Worm (Caenorhabditis elegans): ENCODE results near the gene ugt-11.

Gene ugt-11

DNA sequence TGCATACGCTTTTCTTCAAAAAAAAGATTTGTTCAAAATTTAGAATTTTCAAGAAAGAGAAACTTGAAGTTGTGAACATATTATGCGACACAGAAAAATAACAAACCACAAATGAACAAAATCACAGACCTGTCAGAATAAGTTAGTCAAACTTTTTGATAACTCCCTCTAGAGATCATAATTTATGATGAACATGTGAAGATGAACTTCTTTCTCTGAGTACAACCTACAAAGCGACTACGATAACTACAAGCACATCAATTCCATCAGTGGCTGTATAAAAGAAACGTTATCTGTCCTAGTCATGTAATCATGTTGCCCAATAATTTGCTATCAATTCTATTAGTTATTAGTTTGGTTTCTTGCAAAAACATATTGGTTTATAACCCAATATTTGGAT is 873 bp upstream of the ugt-11 start, which contains the start of gene ugt-9:
ugt-9 (plus strand) TSS at position 305 of the 400 bp plus-strand sequence.
- TF ChIP-seq B0310.2 (tag; optimal IDR thresholded peaks at IDR 0.05) (no peak), tbx-37 (GFP tag; conservative IDR thresholded peaks at IDR 0.05) (no peak), hmg-4 (GFP tag; optimal IDR thresholded peaks at IDR 0.05) (no peak), aly-1 (tag; optimal IDR thresholded peaks at IDR 0.05) (no peak), ceh-13 (GFP tag; optimal IDR thresholded peaks at IDR 0.05) (no peak), flt-1 (GFP tag; IDR thresholded peaks at IDR 0.05) (no peak), ets-7 (tag; optimal IDR thresholded peaks at IDR 0.05) (no peak), F13C5.2 (tag; optimal IDR thresholded peaks at IDR 0.05) (no peak), pes-1 (GFP tag; IDR thresholded peaks at IDR 0.05) (no peak), hnd-1 (tag; optimal IDR thresholded peaks at IDR 0.05) (no peak), tra-4 (tag; optimal IDR thresholded peaks at IDR 0.05) (no peak), ceh-36 (tag; optimal IDR thresholded peaks at IDR 0.05) (no peak), hmbx-1 (tag; optimal IDR thresholded peaks at IDR 0.05) (no peak), ama-1 (optimal IDR thresholded peaks at IDR 0.05) (no peak), scrt-1 (GFP tag; IDR thresholded peaks at IDR 0.05) (no peak), sea-1 (GFP tag; conservative IDR thresholded peaks at IDR 0.05) (no peak), tbx-11 (GFP tag; IDR thresholded peaks at IDR 0.05) (no peak)

DNA sequence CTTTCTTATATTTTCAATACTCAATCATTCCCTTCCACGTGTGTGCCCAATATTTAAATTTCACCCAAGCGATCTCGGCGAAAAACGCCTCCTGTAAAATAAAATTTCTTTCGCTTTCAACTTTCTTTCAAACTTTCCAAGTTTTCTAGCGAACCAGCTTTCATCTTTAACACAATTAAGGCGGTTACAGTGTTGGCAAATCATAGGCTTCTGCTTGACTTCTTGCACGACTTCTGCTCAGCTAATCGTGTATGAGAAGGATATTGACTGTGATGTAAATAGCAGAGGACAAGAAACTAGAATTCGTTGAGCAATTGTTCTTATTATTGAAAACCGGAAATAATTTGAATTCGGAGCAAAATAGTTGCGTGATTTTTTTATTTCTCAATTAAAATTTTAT is 3.6 kb downstream of the ugt-11 start:
- no peak for TF ChIP-seq pes-1 (GFP tag; IDR thresholded peaks at IDR 0.05)
- TF ChIP-seq hmg-4 (GFP tag; optimal IDR thresholded peaks at IDR 0.05): no peak
- no peak for TF ChIP-seq sea-1 (GFP tag; conservative IDR thresholded peaks at IDR 0.05)
- TF ChIP-seq tbx-11 (GFP tag; IDR thresholded peaks at IDR 0.05): no peak

DNA sequence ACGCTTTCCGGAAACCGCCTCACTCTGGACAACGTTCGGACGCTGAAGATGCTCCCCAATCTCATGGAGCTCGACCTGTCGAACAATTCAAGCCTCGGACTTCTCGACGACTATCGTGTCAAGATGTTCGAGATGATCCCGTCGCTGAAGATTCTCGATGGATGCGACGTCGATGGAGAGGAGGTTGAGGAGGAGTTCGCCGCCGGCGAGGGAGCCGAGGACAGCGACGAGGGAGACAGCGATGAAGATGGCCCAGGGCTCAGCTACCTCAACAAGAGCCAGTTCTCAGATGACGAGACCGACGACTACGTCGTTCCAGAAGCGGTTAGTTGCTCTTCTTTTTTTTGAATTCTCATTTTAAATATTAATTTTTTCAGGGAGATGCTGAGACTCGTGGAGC is 4.1 kb downstream of the ugt-11 start:
- TF ChIP-seq F13C5.2 (tag; optimal IDR thresholded peaks at IDR 0.05): no peak
- TF ChIP-seq hmg-4 (GFP tag; optimal IDR thresholded peaks at IDR 0.05): no peak
- TF ChIP-seq ceh-36 (tag; optimal IDR thresholded peaks at IDR 0.05): no peak
- no peak for TF ChIP-seq scrt-1 (GFP tag; IDR thresholded peaks at IDR 0.05)
- TF ChIP-seq ets-7 (tag; optimal IDR thresholded peaks at IDR 0.05): no peak
- no peak for TF ChIP-seq hmbx-1 (tag; optimal IDR thresholded peaks at IDR 0.05)
- TF ChIP-seq sea-1 (GFP tag; conservative IDR thresholded peaks at IDR 0.05): no peak
- TF ChIP-seq B0310.2 (tag; optimal IDR thresholded peaks at IDR 0.05): no peak
- no peak for TF ChIP-seq ama-1 (optimal IDR thresholded peaks at IDR 0.05)
- no peak for TF ChIP-seq tra-4 (tag; optimal IDR thresholded peaks at IDR 0.05)
- TF ChIP-seq pes-1 (GFP tag; IDR thresholded peaks at IDR 0.05): no peak
- TF ChIP-seq tbx-37 (GFP tag; conservative IDR thresholded peaks at IDR 0.05): no peak
- TF ChIP-seq hnd-1 (tag; optimal IDR thresholded peaks at IDR 0.05): no peak
- TF ChIP-seq tbx-11 (GFP tag; IDR thresholded peaks at IDR 0.05): no peak
- no peak for TF ChIP-seq ceh-13 (GFP tag; optimal IDR thresholded peaks at IDR 0.05)
- TF ChIP-seq flt-1 (GFP tag; IDR thresholded peaks at IDR 0.05): no peak
- no peak for TF ChIP-seq aly-1 (tag; optimal IDR thresholded peaks at IDR 0.05)

DNA sequence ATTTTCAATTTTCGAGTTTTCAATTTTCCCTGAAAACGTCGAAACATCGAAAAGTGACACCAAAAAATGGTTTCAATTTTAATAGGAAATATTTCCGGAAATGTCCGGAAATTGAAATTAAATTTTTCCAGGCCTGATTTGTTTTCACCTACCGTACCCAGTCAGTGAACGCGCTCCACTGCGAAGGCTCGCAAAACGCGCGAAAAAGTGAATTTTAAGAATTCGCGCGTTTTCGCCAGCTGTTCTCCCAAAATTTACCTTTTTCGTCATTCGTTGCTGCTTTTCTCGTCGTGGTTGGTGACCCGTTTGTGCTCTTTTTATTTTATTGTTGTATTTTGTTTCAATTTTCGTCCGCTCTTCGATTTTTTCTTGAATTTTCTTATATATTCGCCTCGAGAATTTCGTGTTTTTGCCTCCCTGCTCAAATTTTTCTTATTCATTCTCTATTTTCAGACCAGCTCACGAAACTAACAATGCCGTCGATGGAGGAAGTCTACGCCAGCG is 4.8 kb downstream of the ugt-11 start, which contains the start of gene T19H12.2:
T19H12.2 (plus strand) TSS at position 454 of the 504 bp plus-strand sequence.
- no peak for TF ChIP-seq scrt-1 (GFP tag; IDR thresholded peaks at IDR 0.05)
- no peak for TF ChIP-seq B0310.2 (tag; optimal IDR thresholded peaks at IDR 0.05)
- TF ChIP-seq aly-1 (tag; optimal IDR thresholded peaks at IDR 0.05): no peak
- TF ChIP-seq tra-4 (tag; optimal IDR thresholded peaks at IDR 0.05): no peak
- no peak for TF ChIP-seq ets-7 (tag; optimal IDR thresholded peaks at IDR 0.05)
- no peak for TF ChIP-seq flt-1 (GFP tag; IDR thresholded peaks at IDR 0.05)
- TF ChIP-seq hnd-1 (tag; optimal IDR thresholded peaks at IDR 0.05): no peak
- TF ChIP-seq pes-1 (GFP tag; IDR thresholded peaks at IDR 0.05): no peak
- no peak for TF ChIP-seq hmg-4 (GFP tag; optimal IDR thresholded peaks at IDR 0.05)
- no peak for TF ChIP-seq tbx-11 (GFP tag; IDR thresholded peaks at IDR 0.05)

DNA sequence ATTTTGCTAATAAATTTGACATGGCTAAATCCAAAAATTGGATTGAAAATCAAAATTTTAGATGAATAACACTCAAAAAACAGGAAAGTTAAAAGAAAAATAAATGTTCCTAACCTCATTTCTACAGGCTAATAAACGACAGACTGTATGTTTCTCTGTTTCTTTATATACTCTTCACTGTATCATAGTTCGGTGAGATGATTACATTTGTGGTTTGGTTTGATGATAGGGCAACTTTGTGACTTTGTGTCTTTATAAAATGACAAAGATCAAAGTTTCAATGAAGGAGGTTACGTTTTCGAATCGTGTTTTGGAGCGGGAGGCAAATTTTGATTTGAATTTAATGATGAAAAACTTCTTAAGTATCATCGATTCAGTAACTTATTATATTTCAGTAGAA is 5.4 kb downstream of the ugt-11 start, which contains the start of gene ugt-12:
ugt-12 (minus strand) TSS at position 153 of the 400 bp plus-strand sequence.
- no peak for TF ChIP-seq ceh-36 (tag; optimal IDR thresholded peaks at IDR 0.05)

DNA sequence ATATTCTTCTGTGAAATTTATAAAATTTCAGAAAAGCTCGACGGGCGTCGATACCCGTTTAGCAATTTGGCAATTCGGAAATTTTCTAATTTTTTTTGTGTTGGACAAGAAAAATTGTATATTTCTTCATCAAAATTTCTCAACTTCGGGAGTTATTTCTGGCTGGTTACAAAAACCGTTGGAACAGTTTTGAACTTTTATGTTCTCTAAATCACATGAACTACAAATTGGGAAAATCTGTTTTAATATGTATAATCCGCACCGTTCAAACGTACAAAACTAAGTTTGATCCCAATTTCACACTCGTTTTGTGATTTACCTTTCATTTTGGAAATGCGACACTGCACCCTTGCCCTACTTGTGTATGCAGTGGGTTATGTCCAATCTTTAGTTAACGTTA is 9.5 kb downstream of the ugt-11 start, which contains the start of gene T19H12.3:
T19H12.3 (plus strand) TSS at position 301 of the 400 bp plus-strand sequence.
- TF ChIP-seq tra-4 (tag; optimal IDR thresholded peaks at IDR 0.05) (no peak), F13C5.2 (tag; optimal IDR thresholded peaks at IDR 0.05) (no peak), ets-7 (tag; optimal IDR thresholded peaks at IDR 0.05) (no peak), ama-1 (optimal IDR thresholded peaks at IDR 0.05) (no peak), B0310.2 (tag; optimal IDR thresholded peaks at IDR 0.05) (no peak), flt-1 (GFP tag; IDR thresholded peaks at IDR 0.05) (no peak), scrt-1 (GFP tag; IDR thresholded peaks at IDR 0.05) (no peak), ceh-36 (tag; optimal IDR thresholded peaks at IDR 0.05) (no peak), hmbx-1 (tag; optimal IDR thresholded peaks at IDR 0.05) (no peak), pes-1 (GFP tag; IDR thresholded peaks at IDR 0.05) (no peak), tbx-11 (GFP tag; IDR thresholded peaks at IDR 0.05) (no peak), ceh-13 (GFP tag; optimal IDR thresholded peaks at IDR 0.05) (no peak)

DNA sequence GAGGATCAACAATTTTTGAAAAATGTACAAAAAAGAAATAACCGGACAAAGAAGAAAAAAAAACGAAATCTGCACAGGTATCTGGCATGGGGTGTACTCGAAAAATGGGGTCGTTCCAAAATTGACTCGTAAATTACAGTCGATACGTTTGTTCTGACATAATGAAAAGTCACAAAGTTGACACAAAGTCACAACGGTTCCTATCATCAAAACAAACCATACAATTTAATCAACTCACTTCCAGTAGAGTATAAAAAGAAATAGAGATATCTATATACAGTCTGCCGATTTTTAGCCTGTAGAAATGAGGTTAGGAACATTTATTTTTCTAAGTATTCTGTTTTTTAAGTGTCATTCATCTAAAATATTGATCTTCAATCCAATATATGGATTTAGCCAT is 10.4 kb downstream of the ugt-11 start, which contains the start of gene T19H12.12:
T19H12.12 (plus strand) TSS at position 301 of the 400 bp plus-strand sequence.
- TF ChIP-seq ets-7 (tag; optimal IDR thresholded peaks at IDR 0.05): no peak
- no peak for TF ChIP-seq sea-1 (GFP tag; conservative IDR thresholded peaks at IDR 0.05)
- TF ChIP-seq tra-4 (tag; optimal IDR thresholded peaks at IDR 0.05): no peak
- no peak for TF ChIP-seq F13C5.2 (tag; optimal IDR thresholded peaks at IDR 0.05)
- TF ChIP-seq scrt-1 (GFP tag; IDR thresholded peaks at IDR 0.05): no peak
- no peak for TF ChIP-seq hnd-1 (tag; optimal IDR thresholded peaks at IDR 0.05)
- TF ChIP-seq tbx-11 (GFP tag; IDR thresholded peaks at IDR 0.05): no peak
- no peak for TF ChIP-seq B0310.2 (tag; optimal IDR thresholded peaks at IDR 0.05)
- TF ChIP-seq ceh-13 (GFP tag; optimal IDR thresholded peaks at IDR 0.05): no peak
- TF ChIP-seq hmg-4 (GFP tag; optimal IDR thresholded peaks at IDR 0.05): no peak
- no peak for TF ChIP-seq pes-1 (GFP tag; IDR thresholded peaks at IDR 0.05)

DNA sequence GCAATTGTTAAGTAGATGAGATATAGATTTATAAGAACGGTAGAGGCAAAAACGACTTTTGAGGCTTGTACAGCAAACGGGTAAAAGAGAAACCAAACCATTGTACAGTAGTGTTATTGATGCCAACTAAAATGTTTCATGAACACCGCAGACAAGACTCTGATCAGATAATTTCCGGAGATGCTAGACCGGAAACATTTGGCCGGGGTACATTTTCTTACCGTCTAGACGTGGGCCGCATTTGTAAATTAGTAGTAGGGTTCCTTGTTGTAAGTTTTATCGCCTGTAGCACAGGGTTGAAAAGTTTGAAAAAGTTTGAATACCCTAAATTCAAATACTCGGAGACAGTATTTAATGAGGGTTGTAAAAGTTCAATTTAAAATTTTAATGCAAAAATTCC is 13.5 kb downstream of the ugt-11 start, which contains the start of gene str-32:
str-32 (minus strand) TSS at position 101 of the 400 bp plus-strand sequence.
- no peak for TF ChIP-seq aly-1 (tag; optimal IDR thresholded peaks at IDR 0.05)
- no peak for TF ChIP-seq hnd-1 (tag; optimal IDR thresholded peaks at IDR 0.05)
- no peak for TF ChIP-seq ets-7 (tag; optimal IDR thresholded peaks at IDR 0.05)
- no peak for TF ChIP-seq tbx-37 (GFP tag; conservative IDR thresholded peaks at IDR 0.05)
- TF ChIP-seq sea-1 (GFP tag; conservative IDR thresholded peaks at IDR 0.05): no peak
- no peak for TF ChIP-seq tra-4 (tag; optimal IDR thresholded peaks at IDR 0.05)
